Worm (Caenorhabditis elegans): ENCODE data around the gene ZC21.8.
A peak's percentile ranks its signal among the peaks of the same experiment; 100 is the strongest.

DNA sequence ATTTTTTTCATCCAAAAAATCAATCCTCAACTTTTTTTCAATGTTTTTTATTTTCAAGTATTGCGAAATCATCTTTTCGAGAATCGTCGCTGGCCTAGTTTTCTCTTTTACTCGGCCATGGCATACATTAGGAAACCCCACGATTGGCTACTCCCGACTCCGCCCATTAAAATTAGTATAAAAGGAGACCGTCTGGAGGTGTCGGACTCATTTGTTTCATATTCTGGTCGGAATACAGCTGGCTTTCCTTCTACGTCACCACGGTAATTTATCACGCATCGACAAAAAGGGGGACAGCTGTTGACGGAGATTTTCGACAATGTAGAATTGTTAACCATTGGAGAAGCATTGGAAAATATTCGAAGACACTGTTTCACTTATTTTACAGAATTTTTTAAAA lies 9.2 kb upstream of the ZC21.8 start:
- TF ChIP-seq ceh-82 (tag; optimal IDR thresholded peaks at IDR 0.05): no peak
- TF ChIP-seq snpc-4 (tag; optimal IDR thresholded peaks at IDR 0.05): no peak
- TF ChIP-seq nhr-6 (tag; optimal IDR thresholded peaks at IDR 0.05): peak; percentile 5
- TF ChIP-seq zag-1 (tag; optimal IDR thresholded peaks at IDR 0.05): no peak
- no peak for TF ChIP-seq mbf-1 (tag; optimal IDR thresholded peaks at IDR 0.05)

Data from whole organism, L2 larva.